Worm (Caenorhabditis elegans): ENCODE measurements around the gene D2096.11.
"Not testable (repeated sequence)": the region's sequence is repeated elsewhere in the genome, so short reads cannot be mapped to it uniquely, and the experiment has no call there.

DNA sequence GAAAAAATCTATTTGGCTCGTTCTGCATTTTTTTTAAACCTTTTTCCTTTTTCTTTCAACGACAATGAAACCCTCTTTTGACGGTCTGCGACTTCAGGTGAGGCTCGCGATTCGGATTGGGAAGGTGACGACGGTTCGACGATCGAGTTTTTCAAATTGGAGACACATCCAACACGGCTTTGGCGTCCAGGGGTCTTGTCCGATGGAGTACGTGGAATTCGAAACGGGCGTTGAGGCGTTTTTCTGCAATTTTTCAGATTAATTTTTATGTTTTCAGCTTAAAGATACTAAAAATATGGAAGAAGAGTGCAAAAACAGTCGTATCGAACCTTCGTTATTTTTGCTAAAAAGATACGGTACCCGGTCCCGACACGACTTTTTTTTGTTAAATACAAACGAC, 4.9 kb downstream of the D2096.11 start, which contains the start of gene D2096.10:
- TF ChIP-seq unc-39, ceh-82, daf-12 (tag; optimal IDR thresholded peaks at IDR 0.05): not testable (repeated sequence)
